Worm (Caenorhabditis elegans): Measurements from ENCODE around the gene rpa-1.

ce11 chrII:7666967-7667366 is 2.6 kb downstream of the rpa-1 start, which contains the start of gene lir-2:
- no peak for TF ChIP-seq unc-39 (tag; optimal IDR thresholded peaks at IDR 0.05)
- TF ChIP-seq nhr-237 (tag; optimal IDR thresholded peaks at IDR 0.05): no peak
- TF ChIP-seq hlh-1 (tag; optimal IDR thresholded peaks at IDR 0.05): no peak
- TF ChIP-seq unc-62 (GFP tag; optimal IDR thresholded peaks at IDR 0.05): no peak
- no peak for TF ChIP-seq unc-120 (tag; optimal IDR thresholded peaks at IDR 0.05; ENCODE audit: poor library complexity, severe bottlenecking)
- TF ChIP-seq pha-4 (tag; optimal IDR thresholded peaks at IDR 0.05): no peak
- no peak for TF ChIP-seq ztf-11 (tag; optimal IDR thresholded peaks at IDR 0.05)
- no peak for TF ChIP-seq nhr-28 (tag; optimal IDR thresholded peaks at IDR 0.05)
- no peak for TF ChIP-seq tbx-8 (GFP tag; optimal IDR thresholded peaks at IDR 0.05)
- no peak for TF ChIP-seq bed-3 (GFP tag; optimal IDR thresholded peaks at IDR 0.05)
- no peak for TF ChIP-seq nhr-12 (tag; optimal IDR thresholded peaks at IDR 0.05)

Measured in whole organism, mixed stage, embryonic.